Fruit fly (Drosophila melanogaster) whole organism, embryonic: ENCODE measurements around the gene psh.

Experiments used
- ATbp ChIP-seq: fragments of 200-800 bp; sonication (Bioruptor generic); optimal IDR thresholded peaks from 2 replicates; lab custom pipeline; 2017; ENCODE audit warnings: missing biosample characterization, mild to moderate bottlenecking, missing genetic modification characterization, missing genetic modification reagents
- Atf-2 ChIP-seq: fragments of 200-800 bp; sonication (Bioruptor generic); optimal IDR thresholded peaks from 2 replicates; lab custom pipeline; 2016; ENCODE audit warnings: missing biosample characterization, missing genetic modification characterization
- CG10543 ChIP-seq: fragments of 200-800 bp; sonication (Bioruptor generic); optimal IDR thresholded peaks from 3 replicates; lab custom pipeline; 2017; ENCODE audit warnings: missing biosample characterization, mild to moderate bottlenecking, missing genetic modification characterization, moderate library complexity
- CG11398 ChIP-seq: fragments of 200-800 bp; sonication (Bioruptor generic); optimal IDR thresholded peaks from 2 replicates; lab custom pipeline; 2016; ENCODE audit warnings: missing biosample characterization, missing genetic modification characterization
- CG11696 ChIP-seq: fragments of 200-800 bp; sonication (Bioruptor generic); IDR thresholded peaks from 2 replicates; pipeline ENCODE4 v1.3.6; 2022; ENCODE audit warnings: missing biosample characterization, missing genetic modification characterization
- CG13296 ChIP-seq: fragments of 200-800 bp; sonication (Bioruptor generic); optimal IDR thresholded peaks from 3 replicates; lab custom pipeline; 2018; ENCODE audit warnings: missing biosample characterization, mild to moderate bottlenecking, missing genetic modification characterization
- CG13775 ChIP-seq: fragments of 200-800 bp; sonication (Bioruptor generic); optimal IDR thresholded peaks from 3 replicates; lab custom pipeline; 2017; ENCODE audit warnings: missing biosample characterization, mild to moderate bottlenecking, missing genetic modification characterization
- CG14014 ChIP-seq: fragments of 200-800 bp; sonication (Bioruptor generic); IDR thresholded peaks from 2 replicates; pipeline ENCODE4 v1.3.6; 2022; ENCODE audit warnings: missing biosample characterization, missing genetic modification characterization
- CG15514 ChIP-seq: fragments of 200-800 bp; sonication (Bioruptor generic); optimal IDR thresholded peaks from 3 replicates; lab custom pipeline; 2017; ENCODE audit warnings: missing biosample characterization, missing genetic modification characterization, mild to moderate bottlenecking, moderate library complexity, missing genetic modification reagents
- CG16813 ChIP-seq: fragments of 200-800 bp; sonication (Bioruptor generic); IDR thresholded peaks from 3 replicates; pipeline ENCODE4 v1.3.6; 2022; ENCODE audit warnings: missing biosample characterization, missing genetic modification characterization; ENCODE audit not compliant: partially characterized antibody
- CG17186 ChIP-seq: fragments of 200-800 bp; sonication (Bioruptor generic); optimal IDR thresholded peaks from 3 replicates; lab custom pipeline; 2017; ENCODE audit warnings: missing biosample characterization, missing genetic modification reagents, missing genetic modification characterization
- CG17359 ChIP-seq: fragments of 200-800 bp; sonication (Bioruptor generic); optimal IDR thresholded peaks from 3 replicates; lab custom pipeline; 2018; ENCODE audit warnings: missing biosample characterization, mild to moderate bottlenecking, missing genetic modification characterization, moderate library complexity
- CG17361 ChIP-seq: fragments of 200-800 bp; sonication (Bioruptor generic); IDR thresholded peaks from 3 replicates; pipeline ENCODE4 v1.3.6; 2022; ENCODE audit warnings: missing biosample characterization, missing genetic modification characterization
- CG18476 ChIP-seq: fragments of 200-800 bp; sonication (Bioruptor generic); optimal IDR thresholded peaks from 2 replicates; lab custom pipeline; 2016; ENCODE audit warnings: missing biosample characterization, mild to moderate bottlenecking, missing genetic modification characterization
- CG2712 ChIP-seq: fragments of 200-800 bp; optimal IDR thresholded peaks from 3 replicates; lab custom pipeline; 2019; ENCODE audit warnings: missing biosample characterization, mild to moderate bottlenecking, missing genetic modification characterization, moderate library complexity
- CG3726 ChIP-seq: fragments of 200-800 bp; sonication (Bioruptor generic); IDR thresholded peaks from 3 replicates; pipeline ENCODE4, ENCODE4 v1.3.6; 2022; ENCODE audit warnings: missing biosample characterization, missing genetic modification characterization
- CG7357 ChIP-seq: fragments of 200-800 bp; sonication (Bioruptor generic); IDR thresholded peaks from 3 replicates; pipeline ENCODE4 v1.3.6; 2022; ENCODE audit warnings: missing biosample characterization, missing genetic modification characterization
- CG8281 ChIP-seq: fragments of 200-800 bp; sonication (Bioruptor generic); optimal IDR thresholded peaks from 2 replicates; lab custom pipeline; 2018; ENCODE audit warnings: missing biosample characterization, mild to moderate bottlenecking, missing genetic modification characterization, moderate library complexity
- CG8924 ChIP-seq: fragments of 200-800 bp; optimal IDR thresholded peaks from 3 replicates; lab custom pipeline; 2019; ENCODE audit warnings: missing biosample characterization, mild to moderate bottlenecking, missing genetic modification characterization, moderate library complexity
- CG9797 ChIP-seq: fragments of 200-800 bp; sonication (Bioruptor generic); optimal IDR thresholded peaks from 3 replicates; lab custom pipeline; 2018; ENCODE audit warnings: missing biosample characterization, mild to moderate bottlenecking, missing genetic modification characterization
- CG9817 ChIP-seq: fragments of 200-800 bp; sonication (Bioruptor generic); optimal IDR thresholded peaks from 2 replicates; lab custom pipeline; 2018; ENCODE audit warnings: missing biosample characterization, mild to moderate bottlenecking, missing genetic modification characterization, moderate library complexity
- CHES-1-like ChIP-seq: fragments of 200-800 bp; sonication (Bioruptor generic); optimal IDR thresholded peaks from 2 replicates; lab custom pipeline; 2016; ENCODE audit warnings: missing biosample characterization, missing genetic modification characterization
- D19A ChIP-seq: fragments of 200-800 bp; optimal IDR thresholded peaks from 3 replicates; lab custom pipeline; 2019; ENCODE audit warnings: missing biosample characterization, mild to moderate bottlenecking, missing genetic modification characterization, moderate library complexity
- Doc2 ChIP-seq: fragments of 200-800 bp; sonication (Bioruptor generic); IDR thresholded peaks from 2 replicates; pipeline ENCODE4 v1.3.6; 2022; ENCODE audit warnings: missing biosample characterization, missing genetic modification characterization
- HHEX ChIP-seq: fragments of 200-800 bp; sonication (Bioruptor generic); optimal IDR thresholded peaks from 3 replicates; lab custom pipeline; 2017; ENCODE audit warnings: missing biosample characterization, mild to moderate bottlenecking, missing genetic modification characterization, missing genetic modification reagents
- Hmr ChIP-seq: fragments of 200-800 bp; sonication (Bioruptor generic); optimal IDR thresholded peaks from 3 replicates; lab custom pipeline; 2017; ENCODE audit warnings: mild to moderate bottlenecking, missing biosample characterization, missing genetic modification reagents, missing genetic modification characterization
- Hmx ChIP-seq: fragments of 200-800 bp; sonication (Bioruptor generic); optimal IDR thresholded peaks from 2 replicates; lab custom pipeline; 2016; ENCODE audit warnings: missing biosample characterization, missing genetic modification characterization
- Kr ChIP-seq: fragments of 200-800 bp; sonication (Bioruptor generic); optimal IDR thresholded peaks from 2 replicates; lab custom pipeline; 2017; ENCODE audit warnings: missing biosample characterization, mild to moderate bottlenecking, missing genetic modification characterization
- Lhr ChIP-seq: fragments of 200-800 bp; sonication (Bioruptor generic); optimal IDR thresholded peaks from 3 replicates; lab custom pipeline; 2017; ENCODE audit warnings: mild to moderate bottlenecking, missing biosample characterization, missing genetic modification reagents, missing genetic modification characterization
- Myb ChIP-seq: fragments of 200-800 bp; sonication (Bioruptor generic); optimal IDR thresholded peaks from 2 replicates; lab custom pipeline; 2016; ENCODE audit warnings: missing biosample characterization, missing genetic modification characterization
- Optix ChIP-seq: fragments of 200-800 bp; sonication (Bioruptor generic); IDR thresholded peaks from 3 replicates; pipeline ENCODE4 v1.3.6; 2022; ENCODE audit warnings: missing biosample characterization, missing genetic modification characterization
- Sry-δ ChIP-seq: fragments of 200-800 bp; sonication (Bioruptor generic); optimal IDR thresholded peaks from 2 replicates; lab custom pipeline; 2016; ENCODE audit warnings: missing biosample characterization, missing genetic modification characterization
- chinmo ChIP-seq: fragments of 200-800 bp; sonication (Bioruptor generic); IDR thresholded peaks from 4 replicates; pipeline ENCODE4 v1.3.6; 2022; ENCODE audit warnings: missing biosample characterization, missing genetic modification characterization; ENCODE audit not compliant: partially characterized antibody
- ci ChIP-seq: fragments of 200-800 bp; sonication (Bioruptor generic); IDR thresholded peaks from 3 replicates; pipeline ENCODE4 v1.3.6; 2022; ENCODE audit warnings: missing biosample characterization, missing genetic modification characterization
- dysf ChIP-seq: fragments of 200-800 bp; sonication (Bioruptor generic); IDR thresholded peaks from 3 replicates; pipeline ENCODE4 v1.3.6; 2022; ENCODE audit warnings: missing biosample characterization, missing genetic modification characterization
- gem ChIP-seq: fragments of 200-800 bp; sonication (Bioruptor generic); optimal IDR thresholded peaks from 2 replicates; lab custom pipeline; 2019; ENCODE audit warnings: missing biosample characterization, mild to moderate bottlenecking, missing genetic modification characterization, moderate library complexity
- gfzf ChIP-seq: fragments of 200-800 bp; sonication (Bioruptor generic); optimal IDR thresholded peaks from 2 replicates; lab custom pipeline; 2016; ENCODE audit warnings: missing biosample characterization, mild to moderate bottlenecking, missing genetic modification characterization, moderate library complexity
- her ChIP-seq: fragments of 200-800 bp; sonication (Bioruptor generic); optimal IDR thresholded peaks from 2 replicates; lab custom pipeline; 2016; ENCODE audit warnings: missing biosample characterization, missing genetic modification characterization
- hth ChIP-seq: fragments of >200 bp; optimal IDR thresholded peaks from 2 replicates; lab custom pipeline; 2017; ENCODE audit warnings: inconsistent platforms
- insv ChIP-seq, 2 experiments: fragments of 200-800 bp; sonication (Bioruptor generic); optimal IDR thresholded peaks; 3 replicates each; lab custom pipeline; 2016 to 2018; ENCODE audit warnings: missing biosample characterization in 2 of 2, missing genetic modification characterization in 2 of 2
- jing ChIP-seq: fragments of 200-800 bp; sonication (Bioruptor generic); optimal IDR thresholded peaks from 2 replicates; lab custom pipeline; 2018; ENCODE audit warnings: missing biosample characterization, mild to moderate bottlenecking, missing genetic modification characterization
- kah ChIP-seq: fragments of 200-800 bp; sonication (Bioruptor generic); optimal IDR thresholded peaks from 2 replicates; lab custom pipeline; 2018; ENCODE audit warnings: missing biosample characterization, mild to moderate bottlenecking, missing genetic modification characterization
- ken ChIP-seq: fragments of 200-800 bp; sonication (Bioruptor generic); IDR thresholded peaks from 3 replicates; pipeline ENCODE4 v1.3.6; 2022; ENCODE audit warnings: missing biosample characterization, missing genetic modification characterization
- klu ChIP-seq: fragments of 200-800 bp; sonication (Bioruptor generic); IDR thresholded peaks from 2 replicates; pipeline ENCODE4 v1.3.6; 2022; ENCODE audit warnings: missing biosample characterization, missing genetic modification characterization
- lilli ChIP-seq: fragments of 200-800 bp; sonication (Bioruptor generic); optimal IDR thresholded peaks from 3 replicates; lab custom pipeline; 2016; ENCODE audit warnings: missing biosample characterization, missing genetic modification characterization
- lmd ChIP-seq: fragments of 200-800 bp; sonication (Bioruptor generic); IDR thresholded peaks from 2 replicates; pipeline ENCODE4 v1.3.6; 2022; ENCODE audit warnings: missing biosample characterization, missing genetic modification characterization
- nerfin-2 ChIP-seq: fragments of 200-800 bp; sonication (Bioruptor generic); IDR thresholded peaks from 2 replicates; pipeline ENCODE4 v1.3.6; 2022; ENCODE audit warnings: missing biosample characterization, missing genetic modification characterization; ENCODE audit not compliant: partially characterized antibody
- repo ChIP-seq: fragments of 200-800 bp; sonication (Bioruptor generic); optimal IDR thresholded peaks from 2 replicates; lab custom pipeline; 2016; ENCODE audit warnings: missing biosample characterization, missing genetic modification characterization
- rib ChIP-seq: fragments of 200-800 bp; sonication (Bioruptor generic); IDR thresholded peaks from 2 replicates; pipeline ENCODE4 v1.3.6; 2022; ENCODE audit warnings: missing biosample characterization, missing genetic modification characterization
- sens ChIP-seq: fragments of 200-800 bp; sonication (Bioruptor generic); peaks from one replicate; lab custom pipeline; 2016; ENCODE audit warnings: missing biosample characterization, missing genetic modification characterization
- sr ChIP-seq: fragments of 200-800 bp; sonication (Bioruptor generic); IDR thresholded peaks from 3 replicates; pipeline ENCODE4 v1.3.6; 2022; ENCODE audit warnings: missing biosample characterization, missing genetic modification characterization

The psh gene

dm6 chrX:18515988-18516541 lies 29.3 kb upstream of the psh start (continued):
- TF ChIP-seq CG9797 (GFP tag; lab: Kevin White, UChicago): no peak
- no peak for TF ChIP-seq her
- TF ChIP-seq CG11696 (GFP tag; lab: Robert Waterston, UW): no peak
- peak; percentile 63 to 93 for TF ChIP-seq insv (GFP tag; optimal IDR thresholded peaks at IDR 0.05; lab: Kevin White, UChicago)
- TF ChIP-seq Hmr (GFP tag; lab: Kevin White, UChicago): peak; percentile 15
- TF ChIP-seq CG2712 (tag; lab: Kevin White, UChicago): peak; percentile 31
- no peak for TF ChIP-seq CG8281 (tag; lab: Kevin White, UChicago)
- TF ChIP-seq D19A: no peak
- TF ChIP-seq Doc2 (GFP tag; lab: Robert Waterston, UW): no peak
- TF ChIP-seq HHEX (GFP tag; lab: Kevin White, UChicago): no peak
- no peak for TF ChIP-seq sr (GFP tag; lab: Robert Waterston, UW)
- TF ChIP-seq CG17359 (tag; lab: Kevin White, UChicago): no peak
- TF ChIP-seq CG15514 (GFP tag; lab: Kevin White, UChicago): peak; percentile 1
- no peak for TF ChIP-seq kah (GFP tag; lab: Kevin White, UChicago)
- no peak for TF ChIP-seq gfzf (GFP tag; lab: Kevin White, UChicago)
- no peak for TF ChIP-seq CG11398 (GFP tag; lab: Kevin White, UChicago)
- peak; percentile 6 for TF ChIP-seq Sry-δ
- peak; percentile 25 for TF ChIP-seq CG8924 (tag; lab: Kevin White, UChicago)
- no peak for TF ChIP-seq Myb
- peak; percentile 57; the same call in 1 of the 3 replicates for TF ChIP-seq ken (GFP tag; lab: Robert Waterston, UW)
- TF ChIP-seq CG17361: peak; percentile 34; the same call in 1 of the 3 replicates
- no peak for TF ChIP-seq dysf (GFP tag; lab: Robert Waterston, UW)
- TF ChIP-seq chinmo (GFP tag; lab: Robert Waterston, UW): peak; percentile 63; the same call in 2 of the 4 replicates
- TF ChIP-seq Hmx (GFP tag; lab: Kevin White, UChicago): no peak
- peak; percentile 2 for TF ChIP-seq CG13775 (GFP tag; lab: Kevin White, UChicago)
- TF ChIP-seq klu (GFP tag; lab: Robert Waterston, UW): no peak
- TF ChIP-seq CG18476 (GFP tag; lab: Kevin White, UChicago): no peak
- no peak for TF ChIP-seq CG3726 (GFP tag; lab: Robert Waterston, UW)
- no peak for TF ChIP-seq CG17186 (GFP tag; lab: Kevin White, UChicago)
- TF ChIP-seq gem (tag; lab: Kevin White, UChicago): peak; percentile 14
- peak; percentile 85 for TF ChIP-seq sens (GFP tag; lab: Kevin White, UChicago)
- 0 out of 2 replicates have a peak, but pooled peaks have one; percentile 13 for TF ChIP-seq rib (GFP tag; lab: Robert Waterston, UW)
- TF ChIP-seq CG16813 (GFP tag; lab: Robert Waterston, UW): no peak
- no peak for TF ChIP-seq CG7357 (GFP tag; lab: Robert Waterston, UW)
- TF ChIP-seq CG14014 (GFP tag; lab: Robert Waterston, UW): no peak; the same call in 1 of the 2 replicates
- no peak for TF ChIP-seq CG13296 (GFP tag; lab: Kevin White, UChicago)
- no peak for TF ChIP-seq lilli
- TF ChIP-seq CG9817 (tag; lab: Kevin White, UChicago): peak; percentile 15
- TF ChIP-seq ATbp (GFP tag; lab: Kevin White, UChicago): no peak
- no peak for TF ChIP-seq nerfin-2
- no peak for TF ChIP-seq Optix (GFP tag; lab: Robert Waterston, UW)
- no peak for TF ChIP-seq ci (GFP tag; lab: Robert Waterston, UW)
- TF ChIP-seq hth (lab: Kevin White, UChicago): no peak
- peak; percentile 17 for TF ChIP-seq CG10543 (GFP tag; lab: Kevin White, UChicago)
- no peak for TF ChIP-seq jing
- TF ChIP-seq CHES-1-like (GFP tag; lab: Kevin White, UChicago): no peak
- peak; percentile 27 for TF ChIP-seq Atf-2 (GFP tag; lab: Kevin White, UChicago)
- peak; percentile 23; the same call in 1 of the 2 replicates for TF ChIP-seq lmd (GFP tag; lab: Robert Waterston, UW)
- TF ChIP-seq repo (GFP tag; lab: Kevin White, UChicago): no peak
- no peak for TF ChIP-seq Kr (GFP tag; lab: Kevin White, UChicago)
- TF ChIP-seq Lhr (GFP tag; lab: Kevin White, UChicago): no peak
